Worm (Caenorhabditis elegans) whole organism, L2 larva: Measurements from ENCODE around the gene F48B9.3.
A peak's percentile ranks its signal among the peaks of the same experiment; 100 is the strongest.

Experiments used
- C34F6.9 ChIP-seq: fragments of 150-350 bp; optimal IDR thresholded peaks from 2 replicates; lab custom pipeline; 2014; ENCODE audit warnings: missing biosample characterization, missing genetic modification characterization
- blmp-1 ChIP-seq: sonication (generic microtip); optimal IDR thresholded peaks from 2 replicates; lab custom pipeline; 2017; ENCODE audit warnings: missing genetic modification characterization, mild to moderate bottlenecking, missing compliant biosample characterization, antibody characterized with exemption, moderate library complexity; ENCODE audit not compliant: insufficient read depth
- crh-2 ChIP-seq: sonication (generic microtip); optimal IDR thresholded peaks from 2 replicates; lab custom pipeline; 2017; ENCODE audit warnings: missing biosample characterization, missing genetic modification characterization
- elt-1 ChIP-seq: fragments of 150-350 bp; optimal IDR thresholded peaks from 2 replicates; lab custom pipeline; 2014; ENCODE audit warnings: missing biosample characterization, missing genetic modification characterization
- fos-1 ChIP-seq: fragments of 150-350 bp; optimal IDR thresholded peaks from 2 replicates; lab custom pipeline; 2014; ENCODE audit warnings: missing biosample characterization, missing genetic modification characterization
- zag-1 ChIP-seq: fragments of 150-350 bp; optimal IDR thresholded peaks from 2 replicates; lab custom pipeline; 2014; ENCODE audit warnings: missing biosample characterization, missing genetic modification characterization

- TF ChIP-seq zag-1 (tag; lab: Kevin White, UChicago) (no peak), C34F6.9 (tag; lab: Kevin White, UChicago) (no peak), fos-1 (tag; lab: Kevin White, UChicago) (no peak), elt-1 (tag; lab: Kevin White, UChicago) (no peak), blmp-1 (tag; lab: Kevin White, UChicago) (peak; percentile 43), crh-2 (tag; lab: Kevin White, UChicago) (no peak)
Observed at ce11 chrX:2208391-2208790, 43.5 kb downstream of the F48B9.3 start.
